Worm (Caenorhabditis elegans) whole organism, L4/young adult: ENCODE data around the gene C36A4.4.
A peak's percentile ranks its signal among the peaks of the same experiment; 100 is the strongest.

Experiments
- W03F9.2 ChIP-seq: fragments of 150-350 bp; optimal IDR thresholded peaks from 2 replicates; lab custom pipeline; 2014; ENCODE audit warnings: missing biosample characterization, missing genetic modification characterization
- dao-5 ChIP-seq: sonication (generic microtip); optimal IDR thresholded peaks from 2 replicates; lab custom pipeline; 2016; ENCODE audit warnings: missing genotype, missing genetic modification characterization, moderate library complexity, missing compliant biosample characterization
- him-1 ChIP-seq: sonication (generic microtip); optimal IDR thresholded peaks from 2 replicates; lab custom pipeline; 2016; ENCODE audit warnings: missing genotype, missing genetic modification reagents, missing genetic modification characterization, missing compliant biosample characterization

ce11 chrIII:3867378-3867904, 24.0 kb upstream of the C36A4.4 start, which contains the start of gene rpl-3:
- TF ChIP-seq dao-5 (tag; lab: Kevin White, UChicago) (peak; percentile 95), him-1 (peak; percentile 100), W03F9.2 (peak; percentile 99)
